Worm (Caenorhabditis elegans): ENCODE results near the gene T26H5.10.

- TF ChIP-seq nhr-237 (tag; optimal IDR thresholded peaks at IDR 0.05): no peak
- no peak for TF ChIP-seq lin-35 (GFP tag; optimal IDR thresholded peaks at IDR 0.05)
- no peak for TF ChIP-seq elt-3 (tag; optimal IDR thresholded peaks at IDR 0.05)
- no peak for TF ChIP-seq jun-1 (tag; optimal IDR thresholded peaks at IDR 0.05)
- no peak for TF ChIP-seq snpc-4 (tag; optimal IDR thresholded peaks at IDR 0.05)
- TF ChIP-seq nhr-77 (tag; optimal IDR thresholded peaks at IDR 0.05): no peak
- no peak for TF ChIP-seq rnt-1 (tag; optimal IDR thresholded peaks at IDR 0.05)
- TF ChIP-seq ces-1 (GFP tag; optimal IDR thresholded peaks at IDR 0.05): no peak
These were observed 44.9 kb downstream of the T26H5.10 start, which contains the start of gene fbxa-199 for ce11 chrV:15398728-15399127.

Data from whole organism, L1 larva.